Worm (Caenorhabditis elegans): Measurements from ENCODE around the gene fat-1.

fat-1 gene

DNA sequence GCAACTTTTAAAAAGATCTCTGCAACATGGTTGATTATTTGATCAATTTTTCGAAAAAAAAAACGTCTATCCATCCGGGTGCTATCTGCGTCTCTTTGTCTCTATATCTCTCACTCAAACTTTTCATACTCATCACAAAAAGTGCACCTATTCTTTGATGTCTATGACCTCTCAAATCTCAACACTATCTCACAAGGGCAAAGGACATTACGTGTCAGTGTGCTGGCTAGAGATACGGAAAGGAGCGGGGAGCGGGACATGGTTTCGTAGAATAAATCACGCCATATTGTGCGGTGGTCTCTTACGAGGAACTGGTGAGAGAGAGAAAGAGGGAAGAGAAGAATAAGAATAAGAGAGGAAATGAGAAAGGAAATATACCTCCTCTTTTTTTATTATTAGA is 7.0 kb downstream of the fat-1 start (continued):
- TF ChIP-seq ztf-11 (tag; optimal IDR thresholded peaks at IDR 0.05) = no peak
- no peak for TF ChIP-seq ceh-32 (tag; optimal IDR thresholded peaks at IDR 0.05; ENCODE audit: poor library complexity)
- peak; percentile 59 for TF ChIP-seq mxl-3 (GFP tag; optimal IDR thresholded peaks at IDR 0.05)
- no peak for TF ChIP-seq madf-5 (GFP tag; IDR thresholded peaks at IDR 0.05)
- no peak for TF ChIP-seq zip-2 (tag; optimal IDR thresholded peaks at IDR 0.05)
- 0 out of 2 replicates have a peak, but pooled peaks have one; percentile 35 for TF ChIP-seq pha-4 (GFP tag; IDR thresholded peaks at IDR 0.05)
- TF ChIP-seq pha-4 (tag; optimal IDR thresholded peaks at IDR 0.05) = no peak
- peak; percentile 19 to 20 for TF ChIP-seq daf-16 (GFP tag; optimal IDR thresholded peaks at IDR 0.05)
- peak; percentile 78 for TF ChIP-seq daf-16 (tag; optimal IDR thresholded peaks at IDR 0.05)
- no peak for TF ChIP-seq ctbp-1 (GFP tag; IDR thresholded peaks at IDR 0.05)
- no peak for TF ChIP-seq lin-39 (tag; optimal IDR thresholded peaks at IDR 0.05)
- no peak for TF ChIP-seq lim-7 (GFP tag; IDR thresholded peaks at IDR 0.05)
- peak; percentile 52 for TF ChIP-seq jun-1 (tag; optimal IDR thresholded peaks at IDR 0.05)
- TF ChIP-seq nhr-41 (GFP tag; IDR thresholded peaks at IDR 0.05) = 0 out of 2 replicates have a peak, but pooled peaks have one; percentile 11
- TF ChIP-seq zag-1 (tag; optimal IDR thresholded peaks at IDR 0.05) = no peak
- TF ChIP-seq hlh-11 (tag; optimal IDR thresholded peaks at IDR 0.05) = peak; percentile 96
- TF ChIP-seq fos-1 (tag; optimal IDR thresholded peaks at IDR 0.05) = no peak
- no peak for TF ChIP-seq nhr-76 (tag; optimal IDR thresholded peaks at IDR 0.05)
- peak; percentile 65 for TF ChIP-seq T20F7.1 (GFP tag; optimal IDR thresholded peaks at IDR 0.05)
- no peak for TF ChIP-seq ceh-62 (tag; optimal IDR thresholded peaks at IDR 0.05)
- TF ChIP-seq aly-2 (tag; optimal IDR thresholded peaks at IDR 0.05) = no peak
- no peak for TF ChIP-seq snpc-4 (tag; optimal IDR thresholded peaks at IDR 0.05)
- TF ChIP-seq hif-1 (tag; optimal IDR thresholded peaks at IDR 0.05) = peak in 1 of 2 experiments; percentile 62
- TF ChIP-seq tag-97 (GFP tag; IDR thresholded peaks at IDR 0.05) = no peak

DNA sequence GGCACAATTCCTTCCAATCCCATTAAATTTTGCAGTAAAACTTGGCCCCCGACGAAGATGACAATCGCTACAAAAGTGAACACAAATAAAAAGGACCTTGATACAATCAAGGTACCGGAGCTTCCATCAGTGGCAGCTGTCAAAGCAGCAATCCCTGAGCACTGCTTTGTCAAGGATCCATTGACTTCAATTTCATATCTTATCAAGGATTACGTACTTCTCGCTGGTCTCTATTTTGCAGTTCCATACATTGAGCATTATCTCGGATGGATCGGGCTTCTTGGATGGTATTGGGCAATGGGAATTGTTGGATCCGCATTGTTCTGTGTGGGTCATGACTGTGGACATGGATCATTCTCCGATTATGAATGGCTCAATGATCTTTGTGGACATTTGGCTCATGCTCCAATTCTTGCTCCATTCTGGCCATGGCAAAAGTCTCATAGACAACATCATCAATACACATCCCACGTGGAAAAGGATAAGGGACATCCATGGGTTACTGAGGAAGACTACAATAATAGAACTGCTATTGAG is 8.4 kb downstream of the fat-1 start, which contains the start of gene fat-2:
Gene fat-2 (plus strand): TSS at position 51 of the 537 bp plus-strand sequence.
- TF ChIP-seq unc-62 (GFP tag; optimal IDR thresholded peaks at IDR 0.05 in 1 of 2) (peak in 1 of 2 experiments; percentile 92), unc-62 (tag; optimal IDR thresholded peaks at IDR 0.05) (no peak), hlh-30 (tag; optimal IDR thresholded peaks at IDR 0.05; ENCODE audit: insufficient read depth) (no peak), lim-7 (GFP tag; IDR thresholded peaks at IDR 0.05) (0 out of 2 replicates have a peak, but pooled peaks have one; percentile 2)

DNA sequence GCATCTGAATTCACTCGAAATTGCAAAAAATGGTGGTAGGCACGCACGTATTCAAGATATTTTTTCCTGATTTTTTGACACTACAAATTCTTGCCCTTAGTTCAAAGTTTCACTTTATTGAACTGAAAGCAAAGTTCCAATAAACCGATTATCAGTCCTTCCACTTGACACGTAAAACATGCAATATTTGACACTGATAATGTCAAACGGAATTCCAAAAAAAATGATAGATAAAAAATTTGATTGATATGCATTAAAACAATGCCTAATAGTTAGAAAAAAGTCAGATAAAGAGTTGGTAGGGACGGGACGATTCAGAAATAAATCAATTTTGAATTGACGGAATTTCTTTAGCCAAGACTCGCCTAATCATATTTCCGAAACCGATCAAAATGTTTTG is 11.6 kb downstream of the fat-1 start:
- TF ChIP-seq cey-2 (tag; optimal IDR thresholded peaks at IDR 0.05; ENCODE audit: borderline replicate concordance, insufficient read depth) (no peak), hlh-11 (tag; optimal IDR thresholded peaks at IDR 0.05) (peak; percentile 61), T20F7.1 (GFP tag; optimal IDR thresholded peaks at IDR 0.05) (peak; percentile 35), F37D6.2 (tag; optimal IDR thresholded peaks at IDR 0.05) (no peak), nhr-48 (tag; optimal IDR thresholded peaks at IDR 0.05) (peak; percentile 67), zag-1 (tag; optimal IDR thresholded peaks at IDR 0.05) (no peak), nhr-41 (GFP tag; IDR thresholded peaks at IDR 0.05) (no peak), mxl-2 (GFP tag; conservative IDR thresholded peaks at IDR 0.05) (no peak), aha-1 (tag) (peak; percentile 24), lin-1 (GFP tag; IDR thresholded peaks at IDR 0.05) (peak; percentile 60; the same call in 1 of the 2 replicates), pqm-1 (tag; optimal IDR thresholded peaks at IDR 0.05) (peak; percentile 96), dmd-6 (GFP tag; IDR thresholded peaks at IDR 0.05) (peak; percentile 97), lsy-2 (tag; optimal IDR thresholded peaks at IDR 0.05) (peak in 1 of 2 experiments; percentile 39), nhr-28 (tag; optimal IDR thresholded peaks at IDR 0.05) (peak; percentile 89), ceh-82 (tag; optimal IDR thresholded peaks at IDR 0.05) (no peak), dve-1 (tag; optimal IDR thresholded peaks at IDR 0.05; ENCODE audit: insufficient read depth) (peak; percentile 94), daf-16 (GFP tag; optimal IDR thresholded peaks at IDR 0.05) (no peak), daf-16 (tag; optimal IDR thresholded peaks at IDR 0.05) (peak; percentile 72), zfp-2 (tag; optimal IDR thresholded peaks at IDR 0.05) (no peak), ceh-20 (GFP tag; IDR thresholded peaks at IDR 0.05) (peak; percentile 70), hlh-30 (tag; optimal IDR thresholded peaks at IDR 0.05; ENCODE audit: insufficient read depth) (peak; percentile 26), php-3 (GFP tag; IDR thresholded peaks at IDR 0.05) (peak; percentile 83), mdt-29 (GFP tag; IDR thresholded peaks at IDR 0.05) (no peak), mxl-3 (GFP tag; optimal IDR thresholded peaks at IDR 0.05) (no peak), unc-62 (GFP tag; optimal IDR thresholded peaks at IDR 0.05 in 1 of 2) (peak in 1 of 2 experiments; percentile 56), unc-62 (tag; optimal IDR thresholded peaks at IDR 0.05) (no peak), tra-1 (GFP tag; IDR thresholded peaks at IDR 0.05) (peak; percentile 72; the same call in 1 of the 2 replicates), nhr-77 (tag; optimal IDR thresholded peaks at IDR 0.05) (peak; percentile 91), fos-1 (tag; optimal IDR thresholded peaks at IDR 0.05) (no peak), nhr-111 (GFP tag; optimal IDR thresholded peaks at IDR 0.05) (no peak)
